Worm (Caenorhabditis elegans): Measurements from ENCODE around the gene F32D8.3.

The F32D8.3 gene

DNA sequence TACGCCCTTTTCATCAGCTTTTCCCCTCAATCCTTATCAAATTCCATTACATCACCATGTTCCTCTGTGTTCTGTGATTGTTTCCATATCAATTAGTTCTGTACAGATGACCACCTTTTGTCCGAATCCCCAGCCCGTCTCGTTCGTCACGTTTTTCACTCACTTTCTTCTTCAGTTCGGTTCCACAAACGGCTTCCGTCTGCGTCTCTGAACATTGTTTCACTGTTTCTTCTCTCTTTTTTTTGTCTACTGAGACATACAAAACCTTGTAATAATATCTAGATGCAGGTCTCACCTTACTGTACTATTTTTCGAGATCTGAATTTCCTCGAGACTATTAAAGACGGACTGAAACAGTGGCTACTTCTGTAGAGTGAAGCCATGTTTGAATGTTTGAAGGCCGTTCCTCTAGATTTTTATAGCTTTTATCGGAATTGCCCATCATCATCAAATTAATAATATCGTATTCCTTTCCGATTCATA, at the start of gene F32D8.3:
TSS of gene F32D8.3 (plus strand) at position 433 of the 483 bp plus-strand sequence.
- TF ChIP-seq mdl-1 (tag; optimal IDR thresholded peaks at IDR 0.05) (peak in 1 of 2 experiments; percentile 52), hlh-30 (tag; optimal IDR thresholded peaks at IDR 0.05; ENCODE audit: insufficient read depth) (peak; percentile 24), tra-1 (GFP tag; IDR thresholded peaks at IDR 0.05) (no peak), unc-39 (tag; optimal IDR thresholded peaks at IDR 0.05) (no peak), nhr-28 (tag; optimal IDR thresholded peaks at IDR 0.05) (peak; percentile 33), aha-1 (tag) (peak; percentile 89), egl-43 (GFP tag; IDR thresholded peaks at IDR 0.05) (no peak), unc-62 (GFP tag; optimal IDR thresholded peaks at IDR 0.05 in 1 of 2) (peak in 1 of 2 experiments; percentile 67), unc-62 (tag; optimal IDR thresholded peaks at IDR 0.05) (no peak), ceh-20 (GFP tag; IDR thresholded peaks at IDR 0.05) (no peak), lim-7 (GFP tag; IDR thresholded peaks at IDR 0.05) (no peak), vab-7 (GFP tag; IDR thresholded peaks at IDR 0.05) (no peak), duxl-1 (tag; optimal IDR thresholded peaks at IDR 0.05; ENCODE audit: poor library complexity) (no peak), F49E8.2 (tag; optimal IDR thresholded peaks at IDR 0.05; ENCODE audit: borderline replicate concordance) (no peak), mxl-3 (GFP tag; optimal IDR thresholded peaks at IDR 0.05) (peak; percentile 76), Y75B8A.6 (GFP tag; IDR thresholded peaks at IDR 0.05) (no peak), hlh-11 (tag; optimal IDR thresholded peaks at IDR 0.05) (peak; percentile 62), spr-3 (GFP tag; optimal IDR thresholded peaks at IDR 0.05) (no peak), ztf-11 (tag; optimal IDR thresholded peaks at IDR 0.05) (no peak), cey-2 (tag; optimal IDR thresholded peaks at IDR 0.05; ENCODE audit: borderline replicate concordance, insufficient read depth) (peak; percentile 62)

DNA sequence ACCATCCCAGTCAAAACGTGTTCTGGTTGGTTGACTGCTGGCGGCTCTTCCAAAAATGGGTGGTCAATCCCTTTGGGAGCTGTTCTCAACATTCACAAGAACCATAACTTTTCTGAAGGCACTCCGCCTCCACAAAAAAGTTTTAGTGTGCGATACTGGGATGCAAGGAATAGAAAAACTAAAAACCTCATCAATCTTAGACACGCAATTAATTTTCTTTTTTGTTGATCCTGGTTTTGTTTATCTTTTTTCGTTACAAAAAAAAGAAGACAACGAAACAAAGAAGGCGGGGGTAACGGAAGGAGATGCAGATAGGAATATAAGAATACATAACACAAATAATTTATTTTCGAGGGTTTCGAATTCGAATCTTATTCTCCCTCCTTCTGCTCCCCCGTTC, 48.4 kb upstream of the F32D8.3 start:
- TF ChIP-seq ceh-62 (tag; optimal IDR thresholded peaks at IDR 0.05): no peak
- TF ChIP-seq aha-1 (tag): peak; percentile 8
- TF ChIP-seq unc-62 (GFP tag; optimal IDR thresholded peaks at IDR 0.05 in 1 of 2): peak in 1 of 2 experiments; percentile 85
- no peak for TF ChIP-seq unc-62 (tag; optimal IDR thresholded peaks at IDR 0.05)

DNA sequence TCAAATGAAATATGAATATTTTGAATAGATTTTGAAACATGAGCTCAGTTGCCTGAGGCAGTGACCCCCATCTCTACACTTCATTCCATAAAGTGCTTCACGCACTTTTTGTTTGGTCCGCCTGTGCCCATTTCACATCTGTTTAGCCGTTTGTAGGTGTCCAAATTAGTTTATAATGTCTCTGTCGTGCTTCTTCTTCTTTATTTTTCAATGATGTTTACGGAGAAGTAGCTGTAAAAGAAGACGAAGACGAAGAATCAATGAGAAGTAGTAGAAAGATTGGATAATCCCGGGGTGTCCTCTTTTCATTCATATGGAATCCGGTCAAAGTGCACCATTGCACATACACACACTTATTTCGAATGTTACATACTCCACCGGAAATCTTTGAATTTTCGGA, 47.2 kb upstream of the F32D8.3 start:
- TF ChIP-seq mdl-1 (tag; optimal IDR thresholded peaks at IDR 0.05): no peak
- peak in 1 of 2 experiments; percentile 35 for TF ChIP-seq unc-62 (GFP tag; optimal IDR thresholded peaks at IDR 0.05 in 1 of 2)
- TF ChIP-seq unc-62 (tag; optimal IDR thresholded peaks at IDR 0.05): no peak
- TF ChIP-seq lin-1 (GFP tag; IDR thresholded peaks at IDR 0.05): no peak

DNA sequence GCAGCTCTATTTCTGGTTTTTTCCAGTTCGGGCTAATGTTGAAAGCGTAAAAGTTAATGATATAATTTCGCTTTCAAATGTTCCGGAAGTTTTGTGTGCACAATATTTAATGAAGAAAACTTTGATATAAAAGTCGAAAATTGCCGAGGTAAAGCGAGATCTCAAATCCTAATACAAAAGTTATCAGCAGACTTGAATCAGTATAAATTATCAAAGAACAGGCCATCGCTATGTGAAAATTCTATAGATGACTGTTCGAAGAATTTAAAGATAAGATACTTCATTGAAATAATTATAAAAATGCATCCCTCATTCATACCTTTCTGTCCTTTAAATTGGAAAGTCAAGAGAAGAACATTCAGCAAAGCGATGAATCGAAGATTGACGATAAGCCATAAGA, 39.7 kb upstream of the F32D8.3 start, which contains the start of gene C29A12.6:
TSS of gene C29A12.6 (plus strand) at position 301 of the 400 bp plus-strand sequence.
- peak; percentile 13 for TF ChIP-seq aha-1 (tag)
- no peak for TF ChIP-seq pha-4 (GFP tag; IDR thresholded peaks at IDR 0.05)
- TF ChIP-seq pha-4 (tag; optimal IDR thresholded peaks at IDR 0.05): no peak
- TF ChIP-seq lsy-2 (tag; optimal IDR thresholded peaks at IDR 0.05): no peak

- TF ChIP-seq unc-62 (GFP tag; optimal IDR thresholded peaks at IDR 0.05 in 1 of 2): peak in 1 of 2 experiments; percentile 75
- no peak for TF ChIP-seq unc-62 (tag; optimal IDR thresholded peaks at IDR 0.05)
- TF ChIP-seq ceh-32 (tag; optimal IDR thresholded peaks at IDR 0.05; ENCODE audit: poor library complexity): no peak
- TF ChIP-seq dpl-1 (GFP tag; optimal IDR thresholded peaks at IDR 0.05): no peak
- TF ChIP-seq pha-4 (GFP tag; IDR thresholded peaks at IDR 0.05): no peak
- no peak for TF ChIP-seq pha-4 (tag; optimal IDR thresholded peaks at IDR 0.05)
- TF ChIP-seq tra-1 (GFP tag; IDR thresholded peaks at IDR 0.05): no peak
- TF ChIP-seq ama-1 (optimal IDR thresholded peaks at IDR 0.05): peak; percentile 49
- TF ChIP-seq R02D3.7 (tag; optimal IDR thresholded peaks at IDR 0.05): no peak
Measured at ce11 chrV:10854197-10854596, 32.4 kb upstream of the F32D8.3 start.

- TF ChIP-seq nhr-25 (tag; optimal IDR thresholded peaks at IDR 0.05; ENCODE audit: borderline replicate concordance, insufficient read depth): no peak
- TF ChIP-seq Y75B8A.6 (GFP tag; IDR thresholded peaks at IDR 0.05): no peak
- TF ChIP-seq spr-3 (GFP tag; optimal IDR thresholded peaks at IDR 0.05): no peak
- TF ChIP-seq nhr-77 (tag; optimal IDR thresholded peaks at IDR 0.05): peak; percentile 59
- no peak for TF ChIP-seq dmd-8 (GFP tag; IDR thresholded peaks at IDR 0.05)
- no peak for TF ChIP-seq ceh-82 (tag; optimal IDR thresholded peaks at IDR 0.05)
- peak; percentile 97 for TF ChIP-seq dmd-6 (GFP tag; IDR thresholded peaks at IDR 0.05)
- TF ChIP-seq zag-1 (tag; optimal IDR thresholded peaks at IDR 0.05): no peak
- peak in 1 of 2 experiments; percentile 44 for TF ChIP-seq daf-16 (GFP tag; optimal IDR thresholded peaks at IDR 0.05)
- peak; percentile 93 for TF ChIP-seq daf-16 (tag; optimal IDR thresholded peaks at IDR 0.05)
- TF ChIP-seq nhr-76 (tag; optimal IDR thresholded peaks at IDR 0.05): no peak
- no peak for TF ChIP-seq Y105C5A.15 (GFP tag; IDR thresholded peaks at IDR 0.05)
- peak; percentile 98 for TF ChIP-seq pqm-1 (tag; optimal IDR thresholded peaks at IDR 0.05)
- TF ChIP-seq zfp-3 (GFP tag; conservative IDR thresholded peaks at IDR 0.05): no peak
- TF ChIP-seq zip-11 (GFP tag; IDR thresholded peaks at IDR 0.05): no peak
Measured at ce11 chrV:10855363-10855762, 31.3 kb upstream of the F32D8.3 start.
